Worm (Caenorhabditis elegans) whole organism, L1 larva: Measurements from ENCODE around the gene acs-1.
A peak's percentile ranks its signal among the peaks of the same experiment; 100 is the strongest.

Experiments
- C04F5.9 ChIP-seq: sonication (generic microtip); optimal IDR thresholded peaks from 2 replicates; lab custom pipeline; 2016; ENCODE audit warnings: missing genetic modification characterization, missing compliant biosample characterization
- F16B12.6 ChIP-seq: fragments of 150-350 bp; optimal IDR thresholded peaks from 2 replicates; lab custom pipeline; 2014; ENCODE audit warnings: missing biosample characterization, missing genetic modification characterization
- Y116A8C.19 ChIP-seq: sonication (generic microtip); optimal IDR thresholded peaks from 2 replicates; lab custom pipeline; 2016; ENCODE audit warnings: missing compliant biosample characterization, missing genetic modification characterization, borderline replicate concordance
- alr-1 ChIP-seq: fragments of 200-800 bp; sonication (Bioruptor generic); optimal IDR thresholded peaks from 2 replicates; lab custom pipeline; 2018; ENCODE audit warnings: borderline replicate concordance, mild to moderate bottlenecking, missing genetic modification characterization, missing compliant biosample characterization
- ama-1 ChIP-seq: fragments of 150-350 bp; optimal IDR thresholded peaks from 2 replicates; lab custom pipeline; 2014
- blmp-1 ChIP-seq: fragments of 150-350 bp; optimal IDR thresholded peaks from 2 replicates; lab custom pipeline; 2014; ENCODE audit warnings: missing biosample characterization, missing genetic modification characterization
- ceh-63 ChIP-seq: fragments of 200-800 bp; sonication (Bioruptor generic); optimal IDR thresholded peaks from 2 replicates; lab custom pipeline; 2018; ENCODE audit warnings: mild to moderate bottlenecking, missing genetic modification characterization, missing compliant biosample characterization
- ceh-8 ChIP-seq: fragments of 200-800 bp; sonication (Bioruptor generic); optimal IDR thresholded peaks from 2 replicates; lab custom pipeline; 2018; ENCODE audit warnings: mild to moderate bottlenecking, missing genetic modification characterization, moderate library complexity, missing compliant biosample characterization
- ceh-82 ChIP-seq, 3 experiments: fragments of 150-350 bp in 1 of 3; sonication (generic microtip) in 2 of 3; optimal IDR thresholded peaks; 2 replicates each; lab custom pipeline; 2014 to 2017; ENCODE audit warnings: missing biosample characterization in 3 of 3, missing genetic modification characterization in 3 of 3
- ces-1 ChIP-seq: fragments of 150-350 bp; optimal IDR thresholded peaks from 2 replicates; lab custom pipeline; 2014; ENCODE audit warnings: missing biosample characterization, missing genetic modification reagents, missing genetic modification characterization
- dpl-1 ChIP-seq, 3 experiments: fragments of 150-350 bp in 2 of 3; sonication (generic microtip) in 1 of 3; optimal IDR thresholded peaks; 2 replicates each; lab custom pipeline; 2014 to 2017; ENCODE audit warnings: missing biosample characterization in 3 of 3, missing genetic modification characterization in 3 of 3, missing genetic modification reagents in 3 of 3
- egl-27 ChIP-seq, 2 experiments: fragments of 150-350 bp in 1 of 2; sonication (generic microtip); optimal IDR thresholded peaks; 3 replicates each; lab custom pipeline; 2017 to 2018; ENCODE audit warnings: missing biosample characterization in 2 of 2, missing genetic modification characterization in 2 of 2, missing genetic modification reagents in 2 of 2
- elt-3 ChIP-seq, 6 experiments: fragments of 150-350 bp in 1 of 6; sonication (generic microtip); optimal IDR thresholded peaks; 2 replicates each; lab custom pipeline; 2017 to 2018; ENCODE audit warnings: missing biosample characterization in 6 of 6, missing genetic modification characterization in 6 of 6, inconsistent platforms in 1 of 6
- fkh-8 ChIP-seq: sonication (generic microtip); optimal IDR thresholded peaks from 2 replicates; lab custom pipeline; 2016; ENCODE audit warnings: mild to moderate bottlenecking, missing genetic modification characterization, missing compliant biosample characterization
- fos-1 ChIP-seq: fragments of 150-350 bp; optimal IDR thresholded peaks from 2 replicates; lab custom pipeline; 2014; ENCODE audit warnings: missing biosample characterization, missing genetic modification characterization
- grh-1 ChIP-seq: fragments of 200-800 bp; sonication (Bioruptor generic); IDR thresholded peaks from 2 replicates; pipeline ENCODE4 v1.3.6; 2022; ENCODE audit warnings: missing genetic modification reagents, missing genetic modification characterization, missing compliant biosample characterization
- hlh-17 ChIP-seq: fragments of 200-800 bp; sonication (Bioruptor generic); optimal IDR thresholded peaks from 2 replicates; lab custom pipeline; 2018; ENCODE audit warnings: missing genetic modification characterization, mild to moderate bottlenecking, missing compliant biosample characterization, moderate library complexity, borderline replicate concordance
- jun-1 ChIP-seq: fragments of 150-350 bp; optimal IDR thresholded peaks from 2 replicates; lab custom pipeline; 2014; ENCODE audit warnings: missing biosample characterization, missing genetic modification reagents, missing genetic modification characterization
- lin-13 ChIP-seq: fragments of 150-350 bp; optimal IDR thresholded peaks from 2 replicates; lab custom pipeline; 2014; ENCODE audit warnings: missing biosample characterization, missing genetic modification reagents, missing genetic modification characterization
- lin-14 ChIP-seq: fragments of 200-800 bp; sonication (Bioruptor generic); optimal IDR thresholded peaks from 2 replicates; lab custom pipeline; 2018; ENCODE audit warnings: mild to moderate bottlenecking, missing genetic modification characterization, moderate library complexity, missing compliant biosample characterization
- lin-15B ChIP-seq: fragments of 150-350 bp; sonication (generic microtip); optimal IDR thresholded peaks from 3 replicates; lab custom pipeline; 2014; ENCODE audit warnings: missing biosample characterization, missing genetic modification characterization
- lin-35 ChIP-seq, 2 experiments: fragments of 150-350 bp; optimal IDR thresholded peaks; 2 replicates each; lab custom pipeline; 2014; ENCODE audit warnings: missing biosample characterization in 2 of 2, missing genetic modification characterization in 2 of 2, missing genetic modification reagents in 2 of 2
- lir-3 ChIP-seq: sonication (generic microtip); optimal IDR thresholded peaks from 2 replicates; lab custom pipeline; 2016; ENCODE audit warnings: mild to moderate bottlenecking, missing genetic modification characterization, moderate library complexity, missing compliant biosample characterization; ENCODE audit not compliant: poor library complexity
- lsy-2 ChIP-seq, 2 experiments: fragments of 150-350 bp; optimal IDR thresholded peaks; 2 replicates each; lab custom pipeline; 2014; ENCODE audit warnings: missing biosample characterization in 2 of 2, missing genetic modification characterization in 2 of 2
- mdl-1 ChIP-seq, 2 experiments: fragments of 150-350 bp; optimal IDR thresholded peaks; 2 replicates each; lab custom pipeline; 2014 to 2017; ENCODE audit warnings: missing biosample characterization in 2 of 2, missing genetic modification characterization in 2 of 2, inconsistent platforms in 1 of 2
- mef-2 ChIP-seq: fragments of 150-350 bp; optimal IDR thresholded peaks from 2 replicates; lab custom pipeline; 2014; ENCODE audit warnings: missing biosample characterization, missing genetic modification characterization
- nhr-11 ChIP-seq: fragments of 150-350 bp; optimal IDR thresholded peaks from 2 replicates; lab custom pipeline; 2014; ENCODE audit warnings: missing biosample characterization, missing genetic modification characterization
- nhr-19 ChIP-seq: fragments of 200-800 bp; sonication (Bioruptor generic); conservative IDR thresholded peaks from 2 replicates; pipeline ENCODE4 v1.3.6; 2022; ENCODE audit warnings: missing genetic modification characterization, missing compliant biosample characterization
- nhr-20 ChIP-seq: sonication (generic microtip); optimal IDR thresholded peaks from 2 replicates; lab custom pipeline; 2016; ENCODE audit warnings: mild to moderate bottlenecking, missing genetic modification characterization, missing compliant biosample characterization
- nhr-47 ChIP-seq: sonication (generic microtip); optimal IDR thresholded peaks from 2 replicates; lab custom pipeline; 2016; ENCODE audit warnings: mild to moderate bottlenecking, missing genetic modification characterization, moderate library complexity, missing compliant biosample characterization
- nhr-71 ChIP-seq: sonication (generic microtip); optimal IDR thresholded peaks from 2 replicates; lab custom pipeline; 2016; ENCODE audit warnings: mild to moderate bottlenecking, missing genetic modification characterization, moderate library complexity, missing compliant biosample characterization
- nhr-76 ChIP-seq: sonication (generic microtip); optimal IDR thresholded peaks from 2 replicates; lab custom pipeline; 2017; ENCODE audit warnings: missing biosample characterization, missing genetic modification characterization
- nhr-84 ChIP-seq: sonication (generic microtip); optimal IDR thresholded peaks from 2 replicates; lab custom pipeline; 2017; ENCODE audit warnings: missing biosample characterization, missing genetic modification characterization
- nhr-85 ChIP-seq: sonication (generic microtip); peaks from one replicate; lab custom pipeline; 2016; ENCODE audit warnings: missing genetic modification characterization, inconsistent platforms, missing compliant biosample characterization
- pag-3 ChIP-seq: sonication (generic microtip); optimal IDR thresholded peaks from 2 replicates; lab custom pipeline; 2017; ENCODE audit warnings: missing genetic modification characterization, mild to moderate bottlenecking, missing compliant biosample characterization, antibody characterized with exemption, borderline replicate concordance; ENCODE audit not compliant: insufficient read depth
- pax-3 ChIP-seq: fragments of 200-800 bp; sonication (Bioruptor generic); optimal IDR thresholded peaks from 2 replicates; lab custom pipeline; 2018; ENCODE audit warnings: mild to moderate bottlenecking, missing genetic modification characterization, moderate library complexity, missing compliant biosample characterization
- skn-1 ChIP-seq: fragments of 150-350 bp; optimal IDR thresholded peaks from 2 replicates; lab custom pipeline; 2014; ENCODE audit warnings: missing biosample characterization, missing genetic modification characterization
- snu-23 ChIP-seq: sonication (generic microtip); optimal IDR thresholded peaks from 2 replicates; lab custom pipeline; 2016; ENCODE audit warnings: missing genetic modification characterization, missing compliant biosample characterization
- sptf-1 ChIP-seq: fragments of 150-350 bp; optimal IDR thresholded peaks from 2 replicates; lab custom pipeline; 2014; ENCODE audit warnings: missing biosample characterization, missing genetic modification characterization
- swsn-7 ChIP-seq: sonication (generic microtip); optimal IDR thresholded peaks from 2 replicates; lab custom pipeline; 2016; ENCODE audit warnings: missing genetic modification characterization, missing compliant biosample characterization
- tbx-2 ChIP-seq: sonication (generic microtip); optimal IDR thresholded peaks from 2 replicates; lab custom pipeline; 2016; ENCODE audit warnings: missing genetic modification characterization, missing compliant biosample characterization
- tlp-1 ChIP-seq: fragments of 150-350 bp; optimal IDR thresholded peaks from 2 replicates; lab custom pipeline; 2014; ENCODE audit warnings: missing biosample characterization, missing genetic modification characterization
- unc-130 ChIP-seq: fragments of 150-350 bp; optimal IDR thresholded peaks from 2 replicates; lab custom pipeline; 2017; ENCODE audit warnings: missing biosample characterization, missing genetic modification characterization, inconsistent platforms
- unc-98 ChIP-seq: fragments of 200-800 bp; sonication (Bioruptor generic); IDR thresholded peaks from 2 replicates; pipeline ENCODE4 v1.3.6; 2022; ENCODE audit warnings: missing genetic modification characterization, missing compliant biosample characterization
- vab-15 ChIP-seq: sonication (generic microtip); optimal IDR thresholded peaks from 2 replicates; lab custom pipeline; 2017; ENCODE audit warnings: missing genotype, mild to moderate bottlenecking, missing genetic modification characterization, missing compliant biosample characterization
- zag-1 ChIP-seq: fragments of 150-350 bp; optimal IDR thresholded peaks from 2 replicates; lab custom pipeline; 2014; ENCODE audit warnings: missing biosample characterization, missing genetic modification characterization

acs-1 gene

ce11 chrV:6503158-6503557 is 21.6 kb upstream of the acs-1 start (continued):
- TF ChIP-seq alr-1 (tag; lab: Kevin White, UChicago): no peak
- TF ChIP-seq ceh-8 (GFP tag; lab: Kevin White, UChicago): no peak
- TF ChIP-seq nhr-84: no peak
- no peak for TF ChIP-seq unc-98 (GFP tag; lab: Robert Waterston, UW)
- no peak for TF ChIP-seq skn-1 (tag; lab: Kevin White, UChicago)
- TF ChIP-seq lin-15B (tag; lab: Kevin White, UChicago): no peak
- no peak for TF ChIP-seq jun-1 (tag; lab: Kevin White, UChicago)
- TF ChIP-seq Y116A8C.19 (tag; lab: Kevin White, UChicago): no peak
- TF ChIP-seq C04F5.9 (tag; lab: Kevin White, UChicago): no peak
- TF ChIP-seq tbx-2 (tag; lab: Kevin White, UChicago): peak; percentile 18
- TF ChIP-seq unc-130 (tag; lab: Kevin White, UChicago): no peak
- no peak for TF ChIP-seq tlp-1
- TF ChIP-seq ces-1 (GFP tag; lab: Kevin White, UChicago): no peak
- TF ChIP-seq nhr-11: no peak

- TF ChIP-seq elt-3 (tag; optimal IDR thresholded peaks at IDR 0.05; lab: Kevin White, UChicago) (peak in 2 of 6 experiments; percentile 11 to 55), nhr-11 (no peak), blmp-1 (tag; lab: Kevin White, UChicago) (peak; percentile 83), lsy-2 (tag; optimal IDR thresholded peaks at IDR 0.05; lab: Kevin White, UChicago) (peak in 1 of 2 experiments; percentile 17), nhr-47 (tag; lab: Kevin White, UChicago) (no peak), nhr-85 (peak; percentile 56)
Measured at ce11 chrV:6504131-6504827, 20.5 kb upstream of the acs-1 start, which contains the start of gene moc-2. Gene moc-2, minus strand, starts transcription at chrV:6504181.

- TF ChIP-seq ceh-63 (no peak), lin-35 (GFP tag; optimal IDR thresholded peaks at IDR 0.05; lab: Kevin White, UChicago) (peak in 1 of 2 experiments; percentile 63), vab-15 (peak; percentile 16), lin-14 (GFP tag; lab: Kevin White, UChicago) (peak; percentile 82), egl-27 (tag; optimal IDR thresholded peaks at IDR 0.05; lab: Kevin White, UChicago) (no peak), nhr-71 (tag; lab: Kevin White, UChicago) (peak; percentile 90), snu-23 (GFP tag; lab: Kevin White, UChicago) (peak; percentile 84), ceh-82 (tag; optimal IDR thresholded peaks at IDR 0.05; lab: Kevin White, UChicago) (peak in 1 of 3 experiments; percentile 10), nhr-84 (no peak), grh-1 (GFP tag; lab: Robert Waterston, UW) (peak; percentile 64), lin-13 (GFP tag; lab: Kevin White, UChicago) (peak; percentile 37), blmp-1 (tag; lab: Kevin White, UChicago) (peak; percentile 85), mef-2 (tag; lab: Kevin White, UChicago) (no peak), alr-1 (tag; lab: Kevin White, UChicago) (no peak), hlh-17 (GFP tag; lab: Kevin White, UChicago) (no peak), pag-3 (tag; lab: Kevin White, UChicago) (no peak), lir-3 (tag; lab: Kevin White, UChicago) (peak; percentile 13), dpl-1 (GFP tag; optimal IDR thresholded peaks at IDR 0.05; lab: Kevin White, UChicago) (peak; percentile 13 to 39 (median 34)), mdl-1 (tag; optimal IDR thresholded peaks at IDR 0.05; lab: Kevin White, UChicago) (peak in 1 of 2 experiments; percentile 83), skn-1 (tag; lab: Kevin White, UChicago) (no peak), nhr-19 (GFP tag; lab: Robert Waterston, UW) (peak; percentile 69), zag-1 (tag; lab: Kevin White, UChicago) (no peak), swsn-7 (no peak), ces-1 (GFP tag; lab: Kevin White, UChicago) (no peak), fkh-8 (no peak), F16B12.6 (tag; lab: Kevin White, UChicago) (no peak), ama-1 (lab: Kevin White, UChicago) (no peak), nhr-20 (tag; lab: Kevin White, UChicago) (peak; percentile 93), nhr-76 (no peak), jun-1 (tag; lab: Kevin White, UChicago) (no peak), fos-1 (tag; lab: Kevin White, UChicago) (no peak), sptf-1 (tag; lab: Kevin White, UChicago) (no peak), pax-3 (tag; lab: Kevin White, UChicago) (no peak), ceh-8 (GFP tag; lab: Kevin White, UChicago) (no peak), nhr-47 (tag; lab: Kevin White, UChicago) (peak; percentile 45)
Measured at ce11 chrV:6505339-6505811, 19.4 kb upstream of the acs-1 start, which contains the start of gene W01A11.7. Gene W01A11.7, minus strand, starts transcription at chrV:6505389.
